Fruit fly (Drosophila melanogaster) whole organism, embryonic: Measurements from ENCODE around the gene CG4301.

ENCODE experiments used
- CG10267 ChIP-seq: fragments of 200-800 bp; sonication (Bioruptor generic); optimal IDR thresholded peaks from 2 replicates; lab custom pipeline; 2018; ENCODE audit warnings: missing biosample characterization, mild to moderate bottlenecking, missing genetic modification characterization, moderate library complexity
- CG18599 ChIP-seq: fragments of 200-800 bp; sonication (Bioruptor generic); optimal IDR thresholded peaks from 3 replicates; lab custom pipeline; 2017; ENCODE audit warnings: missing biosample characterization, missing genetic modification characterization, mild to moderate bottlenecking, moderate library complexity, missing genetic modification reagents
- CG18619 ChIP-seq: fragments of 200-800 bp; sonication (Bioruptor generic); optimal IDR thresholded peaks from 3 replicates; lab custom pipeline; 2017; ENCODE audit warnings: missing biosample characterization, mild to moderate bottlenecking, missing genetic modification characterization
- CG31441 ChIP-seq: fragments of 200-800 bp; sonication (Bioruptor generic); IDR thresholded peaks from 2 replicates; pipeline ENCODE4 v1.3.6; 2022; ENCODE audit warnings: missing biosample characterization, missing genetic modification characterization
- otp ChIP-seq: fragments of 200-800 bp; sonication (Bioruptor generic); IDR thresholded peaks from 3 replicates; pipeline ENCODE4, ENCODE4 v1.3.6; 2022; ENCODE audit warnings: missing biosample characterization, missing genetic modification characterization

dm6 chrX:16406083-16406482 lies 774 bp downstream of the CG4301 start:
- no peak for TF ChIP-seq CG10267 (tag; lab: Kevin White, UChicago)
- TF ChIP-seq CG31441 (GFP tag; lab: Robert Waterston, UW), result no peak
- TF ChIP-seq otp (GFP tag; lab: Robert Waterston, UW), result no peak
- no peak for TF ChIP-seq CG18599 (GFP tag; lab: Kevin White, UChicago)
- TF ChIP-seq CG18619 (GFP tag; lab: Kevin White, UChicago), result no peak
